Fruit fly (Drosophila melanogaster) whole organism, embryonic: ENCODE data around the gene mAcon1.

Experiments
- CG13123 ChIP-seq: fragments of 200-800 bp; sonication (Bioruptor generic); optimal IDR thresholded peaks from 2 replicates; lab custom pipeline; 2016; ENCODE audit warnings: missing biosample characterization, missing genetic modification characterization
- CG2889 ChIP-seq: fragments of 200-800 bp; sonication (Bioruptor generic); IDR thresholded peaks from 3 replicates; pipeline ENCODE4 v1.3.6; 2022; ENCODE audit warnings: missing biosample characterization, missing genetic modification characterization
- CG6654 ChIP-seq: fragments of 200-800 bp; sonication (Bioruptor generic); optimal IDR thresholded peaks from 2 replicates; lab custom pipeline; 2017; ENCODE audit warnings: missing biosample characterization, mild to moderate bottlenecking, missing genetic modification characterization
- CG7372 ChIP-seq: fragments of 200-800 bp; sonication (Bioruptor generic); IDR thresholded peaks from 2 replicates; pipeline ENCODE4 v1.3.6; 2022; ENCODE audit warnings: missing biosample characterization, missing genetic modification characterization
- CG9215 ChIP-seq: fragments of 200-800 bp; sonication (Bioruptor generic); IDR thresholded peaks from 2 replicates; pipeline ENCODE4 v1.3.6; 2022; ENCODE audit warnings: missing biosample characterization, missing genetic modification characterization
- Meics ChIP-seq: fragments of 200-800 bp; sonication (Bioruptor generic); optimal IDR thresholded peaks from 2 replicates; lab custom pipeline; 2017; ENCODE audit warnings: missing biosample characterization, mild to moderate bottlenecking, missing genetic modification characterization
- eyg ChIP-seq: fragments of 200-800 bp; sonication (Bioruptor generic); optimal IDR thresholded peaks from 3 replicates; lab custom pipeline; 2016; ENCODE audit warnings: missing biosample characterization, missing genetic modification characterization
- nau ChIP-seq: fragments of 200-800 bp; sonication (Bioruptor generic); optimal IDR thresholded peaks from 3 replicates; lab custom pipeline; 2017; ENCODE audit warnings: missing biosample characterization, mild to moderate bottlenecking, missing genetic modification characterization, missing genetic modification reagents
- stwl ChIP-seq: fragments of 200-800 bp; sonication (Bioruptor generic); optimal IDR thresholded peaks from 3 replicates; lab custom pipeline; 2018; ENCODE audit warnings: missing biosample characterization, mild to moderate bottlenecking, missing genetic modification characterization, moderate library complexity
- unpg ChIP-seq: fragments of 200-800 bp; sonication (Bioruptor generic); optimal IDR thresholded peaks from 3 replicates; lab custom pipeline; 2018; ENCODE audit warnings: missing biosample characterization, mild to moderate bottlenecking, missing genetic modification characterization, moderate library complexity

dm6 chr2L:21156156-21157040, 12.0 kb upstream of the mAcon1 start, which contains the start of the genes Mpp6 and E2f2:
- TF ChIP-seq unpg (GFP tag; lab: Kevin White, UChicago) (no peak), nau (GFP tag; lab: Kevin White, UChicago) (no peak), stwl (tag; lab: Kevin White, UChicago) (peak; percentile 46), CG2889 (GFP tag; lab: Robert Waterston, UW) (no peak), CG7372 (GFP tag; lab: Robert Waterston, UW) (no peak), CG6654 (GFP tag; lab: Kevin White, UChicago) (no peak), CG13123 (GFP tag; lab: Kevin White, UChicago) (no peak), CG9215 (GFP tag; lab: Robert Waterston, UW) (no peak), eyg (no peak), Meics (GFP tag; lab: Kevin White, UChicago) (peak; percentile 11)
